Worm (Caenorhabditis elegans): Measurements from ENCODE around the gene F41G4.8.

Gene F41G4.8

ce11 chrX:16813606-16814330, 31.1 kb downstream of the F41G4.8 start, which contains the start of gene cas-1:
Gene cas-1, minus strand, starts transcription at chrX:16813656.
- no peak for TF ChIP-seq lin-15B (tag; optimal IDR thresholded peaks at IDR 0.05)
- no peak for TF ChIP-seq lin-13 (GFP tag; optimal IDR thresholded peaks at IDR 0.05)
- peak; percentile 83 for TF ChIP-seq lin-38 (GFP tag; IDR thresholded peaks at IDR 0.05)
- TF ChIP-seq fkh-10 (GFP tag; optimal IDR thresholded peaks at IDR 0.05), result no peak
- TF ChIP-seq lir-3 (tag; optimal IDR thresholded peaks at IDR 0.05), result no peak
- no peak for TF ChIP-seq nhr-28 (tag; optimal IDR thresholded peaks at IDR 0.05)
- peak; percentile 74 for TF ChIP-seq mes-2 (tag; optimal IDR thresholded peaks at IDR 0.05; ENCODE audit: poor library complexity, severe bottlenecking)
- peak in 1 of 2 experiments; percentile 41 for TF ChIP-seq lsy-2 (tag; optimal IDR thresholded peaks at IDR 0.05)
- peak in 1 of 2 experiments; percentile 57 for TF ChIP-seq mdl-1 (tag; optimal IDR thresholded peaks at IDR 0.05)
- TF ChIP-seq dpl-1 (GFP tag; optimal IDR thresholded peaks at IDR 0.05), result peak; percentile 45
- peak; percentile 30 for TF ChIP-seq nhr-6 (tag; optimal IDR thresholded peaks at IDR 0.05)
- peak; percentile 73 for TF ChIP-seq aha-1 (tag)
- no peak for TF ChIP-seq F49E8.2 (tag; optimal IDR thresholded peaks at IDR 0.05; ENCODE audit: borderline replicate concordance)
- no peak for TF ChIP-seq pha-4 (GFP tag; IDR thresholded peaks at IDR 0.05)
- peak; percentile 13 for TF ChIP-seq pha-4 (tag; optimal IDR thresholded peaks at IDR 0.05)
- TF ChIP-seq rbr-2 (tag; optimal IDR thresholded peaks at IDR 0.05), result peak; percentile 44
- peak; percentile 56 for TF ChIP-seq hlh-30 (tag; optimal IDR thresholded peaks at IDR 0.05; ENCODE audit: insufficient read depth)
- TF ChIP-seq T20F7.1 (GFP tag; optimal IDR thresholded peaks at IDR 0.05), result no peak
- TF ChIP-seq hmg-1.1 (GFP tag; IDR thresholded peaks at IDR 0.05), result peak; percentile 34; the same call in 1 of the 2 replicates
- peak; percentile 35 for TF ChIP-seq hlh-11 (tag; optimal IDR thresholded peaks at IDR 0.05)
- 0 out of 2 replicates have a peak, but pooled peaks have one; percentile 11 for TF ChIP-seq dmd-6 (GFP tag; IDR thresholded peaks at IDR 0.05)
- peak; percentile 50 for TF ChIP-seq mep-1 (tag; optimal IDR thresholded peaks at IDR 0.05)

ce11 chrX:16813148-16813547, 31.7 kb downstream of the F41G4.8 start:
- peak; percentile 34 for TF ChIP-seq pqm-1 (tag; optimal IDR thresholded peaks at IDR 0.05)
- TF ChIP-seq nhr-102 (tag; optimal IDR thresholded peaks at IDR 0.05), result peak; percentile 34
- peak; percentile 40 for TF ChIP-seq mes-2 (tag; optimal IDR thresholded peaks at IDR 0.05; ENCODE audit: poor library complexity, severe bottlenecking)
- 0 out of 2 replicates have a peak, but pooled peaks have one; percentile 23 for TF ChIP-seq tra-1 (GFP tag; IDR thresholded peaks at IDR 0.05)
- peak; percentile 80 for TF ChIP-seq hlh-30 (tag; optimal IDR thresholded peaks at IDR 0.05; ENCODE audit: insufficient read depth)
- no peak for TF ChIP-seq tag-97 (GFP tag; IDR thresholded peaks at IDR 0.05)
- TF ChIP-seq hlh-11 (tag; optimal IDR thresholded peaks at IDR 0.05), result peak; percentile 71
- TF ChIP-seq daf-19 (GFP tag; conservative IDR thresholded peaks at IDR 0.05), result no peak
- no peak for TF ChIP-seq nhr-237 (tag; optimal IDR thresholded peaks at IDR 0.05)
- no peak for TF ChIP-seq daf-16 (GFP tag; optimal IDR thresholded peaks at IDR 0.05)
- TF ChIP-seq daf-16 (tag; optimal IDR thresholded peaks at IDR 0.05), result peak; percentile 87
- no peak for TF ChIP-seq pha-4 (GFP tag; IDR thresholded peaks at IDR 0.05)
- no peak for TF ChIP-seq pha-4 (tag; optimal IDR thresholded peaks at IDR 0.05)
- no peak for TF ChIP-seq egl-27 (tag; optimal IDR thresholded peaks at IDR 0.05)
- peak in 1 of 2 experiments; percentile 3 for TF ChIP-seq lsy-2 (tag; optimal IDR thresholded peaks at IDR 0.05)
- TF ChIP-seq egl-43 (GFP tag; IDR thresholded peaks at IDR 0.05), result no peak
- TF ChIP-seq mep-1 (tag; optimal IDR thresholded peaks at IDR 0.05), result peak; percentile 52
- TF ChIP-seq hif-1 (tag; optimal IDR thresholded peaks at IDR 0.05), result peak in 1 of 2 experiments; percentile 8
- TF ChIP-seq nhr-6 (tag; optimal IDR thresholded peaks at IDR 0.05), result peak; percentile 3
- no peak for TF ChIP-seq daf-12 (tag; optimal IDR thresholded peaks at IDR 0.05)
- no peak for TF ChIP-seq zip-11 (GFP tag; IDR thresholded peaks at IDR 0.05)
- peak; percentile 89 for TF ChIP-seq nhr-28 (tag; optimal IDR thresholded peaks at IDR 0.05)
- TF ChIP-seq mdl-1 (tag; optimal IDR thresholded peaks at IDR 0.05), result peak in 1 of 2 experiments; percentile 40
- TF ChIP-seq nhr-48 (tag; optimal IDR thresholded peaks at IDR 0.05), result no peak
- TF ChIP-seq dve-1 (tag; optimal IDR thresholded peaks at IDR 0.05; ENCODE audit: insufficient read depth), result peak; percentile 69
- TF ChIP-seq dmd-6 (GFP tag; IDR thresholded peaks at IDR 0.05), result peak; percentile 61
- peak; percentile 79 for TF ChIP-seq nhr-77 (tag; optimal IDR thresholded peaks at IDR 0.05)

Measured in whole organism, L4 larva.